Worm (Caenorhabditis elegans) whole organism, L4 larva: ENCODE results near the gene srh-27.
A peak's percentile ranks its signal among the peaks of the same experiment; 100 is the strongest.

ENCODE experiments used
- D1046.2 ChIP-seq: fragments of 200-800 bp; sonication (Bioruptor generic); IDR thresholded peaks from 2 replicates; pipeline ENCODE4 v1.3.6; 2022; ENCODE audit warnings: missing genetic modification characterization, missing compliant biosample characterization
- R02D3.7 ChIP-seq: fragments of 150-350 bp; sonication (generic microtip); optimal IDR thresholded peaks from 3 replicates; lab custom pipeline; 2014; ENCODE audit warnings: missing biosample characterization, missing genetic modification characterization
- Y5F2A.4 ChIP-seq: fragments of 200-800 bp; sonication (Bioruptor generic); optimal IDR thresholded peaks from 2 replicates; lab custom pipeline; 2018; ENCODE audit warnings: mild to moderate bottlenecking, missing genetic modification characterization, missing compliant biosample characterization
- aha-1 ChIP-seq: fragments of 150-350 bp; peaks from one replicate; lab custom pipeline; 2014; ENCODE audit warnings: missing biosample characterization, missing genetic modification characterization
- aly-2 ChIP-seq: sonication (generic microtip); optimal IDR thresholded peaks from 2 replicates; lab custom pipeline; 2018; ENCODE audit warnings: missing biosample characterization, missing genetic modification characterization
- arid-1 ChIP-seq: fragments of 200-800 bp; sonication (Bioruptor generic); conservative IDR thresholded peaks from 2 replicates; pipeline ENCODE4 v1.3.6; 2022; ENCODE audit warnings: missing genetic modification reagents, missing genetic modification characterization, missing compliant biosample characterization
- attf-4 ChIP-seq: sonication (generic microtip); optimal IDR thresholded peaks from 3 replicates; lab custom pipeline; 2017; ENCODE audit warnings: missing biosample characterization, missing genetic modification characterization
- ceh-62 ChIP-seq: sonication (generic microtip); optimal IDR thresholded peaks from 2 replicates; lab custom pipeline; 2017; ENCODE audit warnings: missing biosample characterization, missing genetic modification characterization
- ceh-82 ChIP-seq: sonication (generic microtip); optimal IDR thresholded peaks from 2 replicates; lab custom pipeline; 2017; ENCODE audit warnings: missing biosample characterization, missing genetic modification characterization
- cey-2 ChIP-seq: sonication (generic microtip); optimal IDR thresholded peaks from 3 replicates; lab custom pipeline; 2017; ENCODE audit warnings: missing genetic modification characterization, mild to moderate bottlenecking, missing compliant biosample characterization, antibody characterized with exemption, borderline replicate concordance; ENCODE audit not compliant: insufficient read depth
- daf-16 ChIP-seq, 3 experiments: sonication (generic microtip); optimal IDR thresholded peaks; 2 replicates each; lab custom pipeline; 2016 to 2017; ENCODE audit warnings: missing genetic modification characterization in 3 of 3, missing genetic modification reagents in 3 of 3, mild to moderate bottlenecking in 2 of 3, missing compliant biosample characterization in 2 of 3, missing biosample characterization in 1 of 3, moderate library complexity in 1 of 3
- dmd-6 ChIP-seq: fragments of 200-800 bp; sonication (Bioruptor generic); IDR thresholded peaks from 2 replicates; pipeline ENCODE4 v1.3.6; 2022; ENCODE audit warnings: missing genetic modification reagents, missing genetic modification characterization, missing compliant biosample characterization
- dmd-8 ChIP-seq: fragments of 200-800 bp; sonication (Bioruptor generic); IDR thresholded peaks from 2 replicates; pipeline ENCODE4 v1.3.6; 2022; ENCODE audit warnings: missing genetic modification characterization, missing compliant biosample characterization
- egl-27 ChIP-seq: sonication (generic microtip); optimal IDR thresholded peaks from 3 replicates; lab custom pipeline; 2017; ENCODE audit warnings: missing biosample characterization, missing genetic modification reagents, missing genetic modification characterization
- egl-43 ChIP-seq: fragments of 200-800 bp; sonication (Bioruptor generic); IDR thresholded peaks from 2 replicates; pipeline ENCODE4 v1.3.6; 2022; ENCODE audit warnings: missing genetic modification reagents, missing genetic modification characterization, missing compliant biosample characterization
- fos-1 ChIP-seq: fragments of 150-350 bp; optimal IDR thresholded peaks from 2 replicates; lab custom pipeline; 2014; ENCODE audit warnings: missing biosample characterization, missing genetic modification characterization
- gei-8 ChIP-seq: fragments of 200-800 bp; sonication (Bioruptor generic); optimal IDR thresholded peaks from 2 replicates; lab custom pipeline; 2018; ENCODE audit warnings: mild to moderate bottlenecking, missing genetic modification characterization, missing compliant biosample characterization
- hlh-30 ChIP-seq: sonication (generic microtip); optimal IDR thresholded peaks from 2 replicates; lab custom pipeline; 2017; ENCODE audit warnings: antibody characterized with exemption, mild to moderate bottlenecking, missing genetic modification characterization, missing compliant biosample characterization; ENCODE audit not compliant: insufficient read depth
- jun-1 ChIP-seq: fragments of 150-350 bp; optimal IDR thresholded peaks from 2 replicates; lab custom pipeline; 2014; ENCODE audit warnings: missing biosample characterization, missing genetic modification reagents, missing genetic modification characterization
- lin-1 ChIP-seq: fragments of 200-800 bp; sonication (Bioruptor generic); IDR thresholded peaks from 2 replicates; pipeline ENCODE4 v1.3.6; 2022; ENCODE audit warnings: missing genetic modification reagents, missing genetic modification characterization, missing compliant biosample characterization
- lin-15B ChIP-seq: fragments of 150-350 bp; sonication (generic microtip); optimal IDR thresholded peaks from 3 replicates; lab custom pipeline; 2014; ENCODE audit warnings: missing biosample characterization, missing genetic modification characterization
- lin-38 ChIP-seq: fragments of 200-800 bp; sonication (Bioruptor generic); IDR thresholded peaks from 2 replicates; pipeline ENCODE4 v1.3.6; 2022; ENCODE audit warnings: missing genetic modification reagents, missing genetic modification characterization, missing compliant biosample characterization
- lir-3 ChIP-seq: sonication (generic microtip); optimal IDR thresholded peaks from 2 replicates; lab custom pipeline; 2016; ENCODE audit warnings: mild to moderate bottlenecking, missing genetic modification characterization, missing compliant biosample characterization
- madf-9 ChIP-seq: fragments of 200-800 bp; sonication (Bioruptor generic); conservative IDR thresholded peaks from 2 replicates; pipeline ENCODE4 v1.3.6; 2022; ENCODE audit warnings: missing genetic modification reagents, missing genetic modification characterization, missing compliant biosample characterization
- mes-2 ChIP-seq: sonication (generic microtip); optimal IDR thresholded peaks from 2 replicates; lab custom pipeline; 2016; ENCODE audit warnings: missing genotype, mild to moderate bottlenecking, missing genetic modification characterization, missing compliant biosample characterization; ENCODE audit not compliant: poor library complexity, severe bottlenecking
- mxl-2 ChIP-seq: fragments of 200-800 bp; sonication (Bioruptor generic); conservative IDR thresholded peaks from 2 replicates; pipeline ENCODE4 v1.3.6; 2022; ENCODE audit warnings: missing genetic modification reagents, missing genetic modification characterization, missing compliant biosample characterization
- mxl-3 ChIP-seq: fragments of 200-800 bp; sonication (Bioruptor generic); optimal IDR thresholded peaks from 2 replicates; lab custom pipeline; 2018; ENCODE audit warnings: mild to moderate bottlenecking, missing genetic modification characterization, missing compliant biosample characterization
- nhr-10 ChIP-seq: fragments of 150-350 bp; optimal IDR thresholded peaks from 2 replicates; lab custom pipeline; 2014; ENCODE audit warnings: missing biosample characterization, missing genetic modification characterization
- nhr-11 ChIP-seq: fragments of 150-350 bp; optimal IDR thresholded peaks from 2 replicates; lab custom pipeline; 2014; ENCODE audit warnings: missing biosample characterization, missing genetic modification characterization
- nhr-25 ChIP-seq: sonication (generic microtip); optimal IDR thresholded peaks from 2 replicates; lab custom pipeline; 2017; ENCODE audit warnings: missing genetic modification characterization, mild to moderate bottlenecking, missing compliant biosample characterization, antibody characterized with exemption, moderate library complexity, borderline replicate concordance; ENCODE audit not compliant: insufficient read depth
- nhr-28 ChIP-seq: fragments of 150-350 bp; optimal IDR thresholded peaks from 2 replicates; lab custom pipeline; 2014; ENCODE audit warnings: missing biosample characterization, missing genetic modification characterization
- nhr-41 ChIP-seq: fragments of 200-800 bp; sonication (Bioruptor generic); IDR thresholded peaks from 2 replicates; pipeline ENCODE4 v1.3.6; 2022; ENCODE audit warnings: missing genetic modification reagents, missing genetic modification characterization, missing compliant biosample characterization
- nhr-6 ChIP-seq: fragments of 150-350 bp; optimal IDR thresholded peaks from 2 replicates; lab custom pipeline; 2014; ENCODE audit warnings: missing biosample characterization, missing genetic modification characterization
- nhr-76 ChIP-seq: fragments of 150-350 bp; optimal IDR thresholded peaks from 2 replicates; lab custom pipeline; 2014; ENCODE audit warnings: missing biosample characterization, missing genetic modification characterization
- pha-4 ChIP-seq, 2 experiments: fragments of 150-350 bp in 1 of 2; fragments of 200-800 bp in 1 of 2; sonication (Bioruptor generic) in 1 of 2; IDR thresholded peaks in 1 of 2; optimal IDR thresholded peaks in 1 of 2; 2 replicates each; pipeline versions ENCODE4 v1.3.6 to Lab custom; 2014 to 2022; ENCODE audit warnings: missing genetic modification characterization in 2 of 2, missing genetic modification reagents in 2 of 2, missing biosample characterization in 1 of 2, missing compliant biosample characterization in 1 of 2
- rbr-2 ChIP-seq: sonication (generic microtip); optimal IDR thresholded peaks from 2 replicates; lab custom pipeline; 2016; ENCODE audit warnings: missing genotype, missing genetic modification characterization, missing compliant biosample characterization
- sdz-12 ChIP-seq: fragments of 200-800 bp; sonication (Bioruptor generic); optimal IDR thresholded peaks from 2 replicates; lab custom pipeline; 2018; ENCODE audit warnings: mild to moderate bottlenecking, missing genetic modification characterization, missing compliant biosample characterization
- set-16 ChIP-seq: fragments of 200-800 bp; sonication (Bioruptor generic); IDR thresholded peaks from 2 replicates; pipeline ENCODE4 v1.3.6; 2022; ENCODE audit warnings: missing genetic modification reagents, missing genetic modification characterization, missing compliant biosample characterization
- skn-1 ChIP-seq: fragments of 150-350 bp; optimal IDR thresholded peaks from 2 replicates; lab custom pipeline; 2014; ENCODE audit warnings: missing biosample characterization, missing genetic modification characterization
- snpc-4 ChIP-seq: fragments of 150-350 bp; optimal IDR thresholded peaks from 2 replicates; lab custom pipeline; 2014; ENCODE audit warnings: missing biosample characterization, missing genetic modification characterization
- tag-97 ChIP-seq: fragments of 200-800 bp; sonication (Bioruptor generic); IDR thresholded peaks from 2 replicates; pipeline ENCODE4 v1.3.6; 2022; ENCODE audit warnings: missing genetic modification characterization, missing compliant biosample characterization
- unc-39 ChIP-seq: sonication (generic microtip); optimal IDR thresholded peaks from 2 replicates; lab custom pipeline; 2017; ENCODE audit warnings: missing biosample characterization, missing genetic modification characterization
- zfp-2 ChIP-seq: sonication (generic microtip); optimal IDR thresholded peaks from 2 replicates; lab custom pipeline; 2016; ENCODE audit warnings: mild to moderate bottlenecking, missing genetic modification characterization, missing compliant biosample characterization
- zip-11 ChIP-seq: fragments of 200-800 bp; sonication (Bioruptor generic); IDR thresholded peaks from 2 replicates; pipeline ENCODE4 v1.3.6; 2022; ENCODE audit warnings: missing genetic modification characterization, missing compliant biosample characterization
- zip-2 ChIP-seq: fragments of 150-350 bp; optimal IDR thresholded peaks from 2 replicates; lab custom pipeline; 2014; ENCODE audit warnings: missing biosample characterization, missing genetic modification characterization

Gene srh-27

ce11 chrII:12491936-12492335, 43.6 kb downstream of the srh-27 start, which contains the start of gene srz-6:
srz-6 (plus strand) TSS chrII:12492236.
- TF ChIP-seq arid-1 (GFP tag; lab: Robert Waterston, UW) (no peak), aha-1 (tag; lab: Kevin White, UChicago) (no peak), zip-11 (GFP tag; lab: Robert Waterston, UW) (no peak), jun-1 (tag; lab: Kevin White, UChicago) (no peak), nhr-10 (tag; lab: Kevin White, UChicago) (no peak), zip-2 (tag; lab: Kevin White, UChicago) (no peak), madf-9 (GFP tag; lab: Robert Waterston, UW) (no peak), snpc-4 (no peak), ceh-82 (no peak), lin-1 (GFP tag; lab: Robert Waterston, UW) (no peak), zfp-2 (tag; lab: Kevin White, UChicago) (no peak), mxl-2 (GFP tag; lab: Robert Waterston, UW) (no peak), nhr-25 (tag; lab: Kevin White, UChicago) (no peak), aly-2 (tag; lab: Kevin White, UChicago) (no peak), gei-8 (GFP tag; lab: Kevin White, UChicago) (no peak), dmd-6 (no peak), skn-1 (tag; lab: Kevin White, UChicago) (no peak), nhr-28 (tag; lab: Kevin White, UChicago) (no peak), egl-27 (no peak), unc-39 (tag; lab: Kevin White, UChicago) (no peak)
- TF ChIP-seq, all 104 proteins: peak for 0

- no peak for TF ChIP-seq dmd-6
- no peak for TF ChIP-seq lin-1 (GFP tag; lab: Robert Waterston, UW)
- no peak for TF ChIP-seq fos-1 (tag; lab: Kevin White, UChicago)
- no peak for TF ChIP-seq rbr-2
- peak; percentile 98 for TF ChIP-seq set-16 (GFP tag; lab: Robert Waterston, UW)
- TF ChIP-seq attf-4 = no peak
- 0 out of 2 replicates have a peak, but pooled peaks have one; percentile 49 for TF ChIP-seq pha-4 (GFP tag; IDR thresholded peaks at IDR 0.05; lab: Robert Waterston, UW)
- TF ChIP-seq pha-4 (tag; optimal IDR thresholded peaks at IDR 0.05; lab: Kevin White, UChicago) = no peak
- no peak for TF ChIP-seq sdz-12
These were observed 45.7 kb downstream of the srh-27 start for ce11 chrII:12494067-12494477.

DNA sequence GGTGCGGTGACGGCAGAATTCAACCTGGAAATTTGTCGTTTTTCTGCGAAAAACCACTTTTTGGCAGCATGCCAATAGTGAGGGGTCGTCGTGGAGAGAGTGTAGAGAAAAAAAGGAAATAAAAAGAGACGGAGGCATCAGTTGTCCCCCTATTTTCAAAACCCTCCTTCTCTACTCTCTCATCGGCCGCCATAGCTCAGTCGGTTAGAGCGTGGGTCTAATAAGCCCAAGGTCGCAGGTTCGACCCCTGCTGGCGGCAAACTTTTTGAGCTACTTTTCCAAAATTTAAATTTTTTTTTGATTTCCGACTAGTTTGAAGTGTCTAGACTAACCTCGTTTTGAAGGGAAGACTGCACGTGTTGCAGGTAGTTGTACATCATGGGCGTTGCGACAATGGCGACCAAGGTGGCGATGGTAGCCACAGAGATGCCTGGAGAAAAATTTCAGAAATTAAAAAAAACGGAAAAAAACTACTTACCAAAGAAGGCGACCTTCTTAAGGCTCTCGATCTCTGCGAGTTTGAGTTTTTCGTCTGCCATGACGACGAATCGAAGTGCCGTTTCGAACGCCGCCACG, 46.3 kb downstream of the srh-27 start, which contains the start of gene col-85:
Gene col-85 (minus strand): TSS at position 540 of the 576 bp plus-strand sequence.
- TF ChIP-seq unc-39 (tag; lab: Kevin White, UChicago) (no peak), nhr-6 (peak; percentile 48), nhr-25 (tag; lab: Kevin White, UChicago) (no peak), daf-16 (GFP tag; optimal IDR thresholded peaks at IDR 0.05; lab: Kevin White, UChicago) (peak; percentile 14 to 86), daf-16 (tag; optimal IDR thresholded peaks at IDR 0.05; lab: Kevin White, UChicago) (peak; percentile 57), nhr-41 (GFP tag; lab: Robert Waterston, UW) (peak; percentile 94), R02D3.7 (tag; lab: Kevin White, UChicago) (peak; percentile 21), ceh-62 (no peak), mxl-3 (GFP tag; lab: Kevin White, UChicago) (peak; percentile 42), dmd-8 (GFP tag; lab: Robert Waterston, UW) (peak; percentile 95), hlh-30 (tag; lab: Kevin White, UChicago) (peak; percentile 65), zip-2 (tag; lab: Kevin White, UChicago) (peak; percentile 60), lir-3 (tag; lab: Kevin White, UChicago) (peak; percentile 62), lin-38 (GFP tag; lab: Robert Waterston, UW) (peak; percentile 90), jun-1 (tag; lab: Kevin White, UChicago) (no peak), zip-11 (GFP tag; lab: Robert Waterston, UW) (0 out of 2 replicates have a peak, but pooled peaks have one; percentile 53), aha-1 (tag; lab: Kevin White, UChicago) (peak; percentile 94), Y5F2A.4 (GFP tag; lab: Kevin White, UChicago) (peak; percentile 79), mes-2 (tag; lab: Kevin White, UChicago) (peak; percentile 83), nhr-28 (tag; lab: Kevin White, UChicago) (peak; percentile 48), nhr-76 (tag; lab: Kevin White, UChicago) (no peak), egl-43 (peak; percentile 98), lin-15B (no peak), cey-2 (tag; lab: Kevin White, UChicago) (no peak), rbr-2 (peak; percentile 87), nhr-11 (tag; lab: Kevin White, UChicago) (peak; percentile 56), D1046.2 (GFP tag; lab: Robert Waterston, UW) (peak; percentile 91), pha-4 (GFP tag; IDR thresholded peaks at IDR 0.05; lab: Robert Waterston, UW) (peak; percentile 95), pha-4 (tag; optimal IDR thresholded peaks at IDR 0.05; lab: Kevin White, UChicago) (no peak), tag-97 (GFP tag; lab: Robert Waterston, UW) (no peak)
